Worm (Caenorhabditis elegans) whole organism, young adult: ENCODE measurements around the gene Y97E10AR.8.
A peak's percentile ranks its signal among the peaks of the same experiment; 100 is the strongest.

ENCODE experiments used
- B0019.2 ChIP-seq: fragments of 200-800 bp; sonication (Bioruptor generic); conservative IDR thresholded peaks from 2 replicates; pipeline ENCODE4 v1.3.6; 2022; ENCODE audit warnings: missing genetic modification reagents, missing genetic modification characterization, missing compliant biosample characterization
- C17E4.6 ChIP-seq: fragments of 200-800 bp; sonication (Bioruptor generic); IDR thresholded peaks from 2 replicates; pipeline ENCODE4 v1.3.6; 2022; ENCODE audit warnings: missing genetic modification reagents, missing genetic modification characterization, missing compliant biosample characterization
- D2030.7 ChIP-seq: fragments of 200-800 bp; sonication (Bioruptor generic); IDR thresholded peaks from 2 replicates; pipeline ENCODE4 v1.3.6; 2022; ENCODE audit warnings: missing genetic modification reagents, missing genetic modification characterization, missing compliant biosample characterization
- Y53F4B.3 ChIP-seq: fragments of 200-800 bp; sonication (Bioruptor generic); IDR thresholded peaks from 2 replicates; pipeline ENCODE4 v1.3.6; 2022; ENCODE audit warnings: missing genetic modification reagents, missing genetic modification characterization, missing compliant biosample characterization
- Y67H2A.10 ChIP-seq: fragments of 200-800 bp; sonication (Bioruptor generic); conservative IDR thresholded peaks from 2 replicates; pipeline ENCODE4 v1.3.6; 2022; ENCODE audit warnings: missing genetic modification reagents, missing genetic modification characterization, missing compliant biosample characterization
- Y95B8A.8 ChIP-seq: fragments of 200-800 bp; sonication (Bioruptor generic); IDR thresholded peaks from 2 replicates; pipeline ENCODE4 v1.3.6; 2022; ENCODE audit warnings: missing genetic modification reagents, missing genetic modification characterization, missing compliant biosample characterization
- aptf-2 ChIP-seq: fragments of 200-800 bp; sonication (Bioruptor generic); conservative IDR thresholded peaks from 2 replicates; pipeline ENCODE4 v1.3.6; 2022; ENCODE audit warnings: missing genetic modification reagents, missing genetic modification characterization, missing compliant biosample characterization
- athp-1 ChIP-seq: sonication (generic microtip); optimal IDR thresholded peaks from 2 replicates; lab custom pipeline; 2017; ENCODE audit warnings: mild to moderate bottlenecking, missing genetic modification characterization, missing compliant biosample characterization
- attf-3 ChIP-seq: fragments of 200-800 bp; sonication (Bioruptor generic); conservative IDR thresholded peaks from 2 replicates; pipeline ENCODE4 v1.3.6; 2022; ENCODE audit warnings: missing genetic modification reagents, missing genetic modification characterization, missing compliant biosample characterization
- cebp-1 ChIP-seq, 2 experiments: fragments of 200-800 bp in 1 of 2; sonication (Bioruptor generic) in 1 of 2; sonication (generic microtip) in 1 of 2; IDR thresholded peaks in 1 of 2; optimal IDR thresholded peaks in 1 of 2; 2 replicates each; pipeline versions ENCODE4 v1.3.6 to Lab custom; 2017 to 2022; ENCODE audit warnings: missing compliant biosample characterization in 2 of 2, missing genetic modification characterization in 2 of 2, mild to moderate bottlenecking in 1 of 2, missing genetic modification reagents in 1 of 2, moderate library complexity in 1 of 2
- ceh-27 ChIP-seq: fragments of 200-800 bp; sonication (Bioruptor generic); optimal IDR thresholded peaks from 2 replicates; lab custom pipeline; 2018; ENCODE audit warnings: mild to moderate bottlenecking, missing genetic modification characterization, moderate library complexity, missing compliant biosample characterization
- chd-7 ChIP-seq: sonication (generic microtip); optimal IDR thresholded peaks from 2 replicates; lab custom pipeline; 2016; ENCODE audit warnings: mild to moderate bottlenecking, missing genetic modification characterization, moderate library complexity, missing compliant biosample characterization
- dpl-1 ChIP-seq: fragments of 150-350 bp; optimal IDR thresholded peaks from 2 replicates; lab custom pipeline; 2014; ENCODE audit warnings: missing biosample characterization, missing genetic modification reagents, missing genetic modification characterization
- egrh-3 ChIP-seq: fragments of 200-800 bp; sonication (Bioruptor generic); IDR thresholded peaks from 2 replicates; pipeline ENCODE4 v1.3.6; 2022; ENCODE audit warnings: missing genetic modification reagents, missing genetic modification characterization, missing compliant biosample characterization
- gei-17 ChIP-seq: fragments of 200-800 bp; sonication (Bioruptor generic); optimal IDR thresholded peaks from 2 replicates; lab custom pipeline; 2018; ENCODE audit warnings: mild to moderate bottlenecking, missing genetic modification characterization, missing compliant biosample characterization
- hmg-1.2 ChIP-seq: fragments of 200-800 bp; sonication (Bioruptor generic); IDR thresholded peaks from 2 replicates; pipeline ENCODE4 v1.3.6; 2022; ENCODE audit warnings: missing genetic modification reagents, missing genetic modification characterization, missing compliant biosample characterization
- hmg-20 ChIP-seq: fragments of 200-800 bp; sonication (Bioruptor generic); IDR thresholded peaks from 2 replicates; pipeline ENCODE4 v1.3.6; 2022; ENCODE audit warnings: missing genetic modification reagents, missing genetic modification characterization, missing compliant biosample characterization
- hsf-1 ChIP-seq: fragments of 200-800 bp; sonication (Bioruptor generic); IDR thresholded peaks from 2 replicates; pipeline ENCODE4 v1.3.6; 2022; ENCODE audit warnings: missing genetic modification reagents, missing genetic modification characterization, missing compliant biosample characterization
- lag-1 ChIP-seq: fragments of 200-800 bp; sonication (Bioruptor generic); IDR thresholded peaks from 2 replicates; pipeline ENCODE4 v1.3.6; 2022; ENCODE audit warnings: missing genetic modification reagents, missing genetic modification characterization, missing compliant biosample characterization
- let-526 ChIP-seq: fragments of 200-800 bp; sonication (Bioruptor generic); IDR thresholded peaks from 2 replicates; pipeline ENCODE4 v1.3.6; 2022; ENCODE audit warnings: missing genetic modification reagents, missing genetic modification characterization, missing compliant biosample characterization
- lin-26 ChIP-seq: fragments of 200-800 bp; sonication (Bioruptor generic); IDR thresholded peaks from 2 replicates; pipeline ENCODE4 v1.3.6; 2022; ENCODE audit warnings: missing genetic modification reagents, missing genetic modification characterization, missing compliant biosample characterization
- lin-35 ChIP-seq, 3 experiments: fragments of 150-350 bp in 2 of 3; sonication (generic microtip) in 1 of 3; optimal IDR thresholded peaks; 2 replicates each; lab custom pipeline; 2014 to 2018; ENCODE audit warnings: missing biosample characterization in 3 of 3, missing genetic modification characterization in 3 of 3, missing genetic modification reagents in 3 of 3
- lin-40 ChIP-seq: sonication (generic microtip); optimal IDR thresholded peaks from 2 replicates; lab custom pipeline; 2016; ENCODE audit warnings: missing genetic modification characterization, mild to moderate bottlenecking, missing compliant biosample characterization, missing genotype, missing genetic modification reagents
- lin-54 ChIP-seq: fragments of 200-800 bp; sonication (Bioruptor generic); optimal IDR thresholded peaks from 2 replicates; lab custom pipeline; 2018; ENCODE audit warnings: mild to moderate bottlenecking, missing genetic modification characterization, missing compliant biosample characterization
- lsl-1 ChIP-seq: fragments of 200-800 bp; sonication (Bioruptor generic); optimal IDR thresholded peaks from 2 replicates; lab custom pipeline; 2018; ENCODE audit warnings: mild to moderate bottlenecking, missing genetic modification characterization, moderate library complexity, missing compliant biosample characterization
- madf-10 ChIP-seq: sonication (generic microtip); optimal IDR thresholded peaks from 2 replicates; lab custom pipeline; 2016; ENCODE audit warnings: mild to moderate bottlenecking, missing genetic modification characterization, missing compliant biosample characterization
- madf-8 ChIP-seq: fragments of 200-800 bp; sonication (Bioruptor generic); conservative IDR thresholded peaks from 2 replicates; pipeline ENCODE4 v1.3.6; 2022; ENCODE audit warnings: missing genetic modification reagents, missing genetic modification characterization, missing compliant biosample characterization
- mcd-1 ChIP-seq: fragments of 200-800 bp; sonication (Bioruptor generic); IDR thresholded peaks from 2 replicates; pipeline ENCODE4 v1.3.6; 2022; ENCODE audit warnings: missing genetic modification reagents, missing genetic modification characterization, missing compliant biosample characterization
- mel-28 ChIP-seq: sonication (generic microtip); optimal IDR thresholded peaks from 2 replicates; lab custom pipeline; 2016; ENCODE audit warnings: borderline replicate concordance, mild to moderate bottlenecking, missing genetic modification characterization, missing compliant biosample characterization
- nhr-90 ChIP-seq: sonication (generic microtip); optimal IDR thresholded peaks from 2 replicates; lab custom pipeline; 2016; ENCODE audit warnings: missing genotype, mild to moderate bottlenecking, missing genetic modification characterization, missing compliant biosample characterization
- pha-4 ChIP-seq: fragments of 150-350 bp; sonication (generic microtip); optimal IDR thresholded peaks from 2 replicates; lab custom pipeline; 2014; ENCODE audit warnings: missing biosample characterization, missing genetic modification reagents, missing genetic modification characterization
- rpc-1 ChIP-seq, 2 experiments: fragments of 150-350 bp in 1 of 2; sonication (generic microtip) in 1 of 2; optimal IDR thresholded peaks; 2 replicates each; lab custom pipeline; 2014 to 2018; ENCODE audit warnings: missing biosample characterization in 1 of 2, missing genetic modification characterization in 1 of 2, missing genetic modification reagents in 1 of 2, missing genotype in 1 of 2
- sea-2 ChIP-seq: fragments of 200-800 bp; sonication (Bioruptor generic); IDR thresholded peaks from 2 replicates; pipeline ENCODE4 v1.3.6; 2022; ENCODE audit warnings: missing genetic modification characterization, missing compliant biosample characterization
- snpc-1.1 ChIP-seq: sonication (generic microtip); optimal IDR thresholded peaks from 2 replicates; lab custom pipeline; 2017; ENCODE audit warnings: missing genetic modification characterization, mild to moderate bottlenecking, missing compliant biosample characterization, antibody characterized with exemption, moderate library complexity, missing genotype, missing genetic modification reagents; ENCODE audit not compliant: insufficient read depth
- snpc-1.3 ChIP-seq: sonication (generic microtip); optimal IDR thresholded peaks from 2 replicates; lab custom pipeline; 2017; ENCODE audit warnings: missing genetic modification characterization, mild to moderate bottlenecking, missing compliant biosample characterization, antibody characterized with exemption, moderate library complexity, missing genotype, missing genetic modification reagents; ENCODE audit not compliant: insufficient read depth
- somi-1 ChIP-seq: fragments of 200-800 bp; sonication (Bioruptor generic); optimal IDR thresholded peaks from 2 replicates; lab custom pipeline; 2018; ENCODE audit warnings: mild to moderate bottlenecking, missing genetic modification characterization, missing compliant biosample characterization
- tbp1 ChIP-seq: fragments of 200-800 bp; sonication (Bioruptor generic); optimal IDR thresholded peaks from 2 replicates; lab custom pipeline; 2018; ENCODE audit warnings: mild to moderate bottlenecking, missing genetic modification characterization, missing compliant biosample characterization
- tbx-9 ChIP-seq: sonication (generic microtip); optimal IDR thresholded peaks from 2 replicates; lab custom pipeline; 2016; ENCODE audit warnings: borderline replicate concordance, missing genetic modification characterization, inconsistent platforms, missing compliant biosample characterization
- tlf-1 ChIP-seq: fragments of 200-800 bp; sonication (Bioruptor generic); optimal IDR thresholded peaks from 2 replicates; lab custom pipeline; 2018; ENCODE audit warnings: mild to moderate bottlenecking, missing genetic modification characterization, missing compliant biosample characterization
- ztf-26 ChIP-seq: sonication (generic microtip); optimal IDR thresholded peaks from 2 replicates; lab custom pipeline; 2017; ENCODE audit warnings: missing genetic modification characterization, missing compliant biosample characterization

Gene Y97E10AR.8

DNA sequence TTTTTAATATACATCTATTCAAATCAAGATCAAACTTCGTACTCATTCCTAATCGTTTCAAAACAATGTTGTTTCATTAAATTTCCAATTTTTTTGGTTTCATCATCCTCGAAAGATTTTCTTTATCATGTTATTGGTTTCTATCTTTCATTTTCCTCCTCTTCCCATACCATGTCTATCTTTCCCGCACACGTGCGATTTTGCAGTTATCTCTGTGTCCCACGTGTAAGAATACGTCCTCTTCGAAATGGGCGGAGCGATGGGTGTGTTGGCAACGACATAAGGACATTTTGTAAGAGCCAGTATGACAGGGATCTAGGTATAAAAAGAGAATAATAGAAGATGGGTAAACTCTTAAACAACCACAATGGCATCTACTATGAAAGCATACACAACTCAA lies 21.2 kb downstream of the Y97E10AR.8 start, which contains the start of gene F43H9.4:
Gene F43H9.4, plus strand, starts transcription at position 366 of the 400 bp plus-strand sequence.
- no peak for TF ChIP-seq snpc-1.3 (tag; lab: Kevin White, UChicago)
- peak; percentile 20 for TF ChIP-seq lin-40 (tag; lab: Kevin White, UChicago)
- peak; percentile 9 for TF ChIP-seq ztf-26 (tag; lab: Kevin White, UChicago)
- TF ChIP-seq tlf-1 (GFP tag; lab: Kevin White, UChicago) = no peak
- TF ChIP-seq let-526 (GFP tag; lab: Robert Waterston, UW) = no peak
- TF ChIP-seq athp-1 (tag; lab: Kevin White, UChicago) = no peak
- TF ChIP-seq somi-1 (GFP tag; lab: Kevin White, UChicago) = peak; percentile 71
- no peak for TF ChIP-seq cebp-1 (GFP tag; IDR thresholded peaks at IDR 0.05; lab: Robert Waterston, UW)
- TF ChIP-seq cebp-1 (tag; optimal IDR thresholded peaks at IDR 0.05; lab: Kevin White, UChicago) = peak; percentile 55
- TF ChIP-seq lin-26 (GFP tag; lab: Robert Waterston, UW) = peak; percentile 11; the same call in 1 of the 2 replicates
- no peak for TF ChIP-seq Y95B8A.8 (GFP tag; lab: Robert Waterston, UW)
- no peak for TF ChIP-seq hmg-20 (GFP tag; lab: Robert Waterston, UW)

DNA sequence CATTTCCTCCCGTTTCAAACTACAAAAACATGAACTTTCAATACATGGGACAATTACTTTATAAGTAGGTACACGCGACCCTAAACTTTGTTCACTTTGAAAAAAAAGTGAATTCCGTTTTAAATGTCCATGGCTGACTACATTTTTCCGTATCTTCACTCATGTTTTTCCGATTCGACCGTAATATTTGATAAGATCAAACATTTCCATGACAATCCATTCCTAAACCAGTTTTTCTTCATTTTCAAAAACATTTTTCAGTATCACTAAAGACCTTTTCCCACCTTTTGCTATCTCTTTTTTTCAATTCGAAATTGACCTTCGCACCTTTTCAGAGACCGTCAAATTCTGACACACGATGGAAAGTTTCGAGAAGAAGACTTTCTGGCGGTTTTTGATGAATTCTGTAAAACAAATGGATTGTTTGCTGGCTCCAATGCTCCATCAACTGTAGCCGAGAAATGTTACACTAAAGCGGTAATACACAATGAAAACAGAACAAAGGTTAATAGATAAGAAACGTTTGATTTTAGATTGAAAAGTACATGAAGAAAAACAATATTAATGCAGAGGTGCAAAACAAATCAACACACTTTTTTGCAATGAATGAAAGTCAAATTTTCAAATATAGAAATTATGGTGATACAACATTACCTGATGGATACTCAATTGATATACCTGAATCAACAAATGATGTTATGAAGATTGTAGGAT lies 22.5 kb downstream of the Y97E10AR.8 start:
- TF ChIP-seq C17E4.6 (GFP tag; lab: Robert Waterston, UW) (no peak), egrh-3 (GFP tag; lab: Robert Waterston, UW) (no peak), madf-8 (GFP tag; lab: Robert Waterston, UW) (no peak), aptf-2 (GFP tag; lab: Robert Waterston, UW) (no peak), tbx-9 (no peak), hmg-20 (GFP tag; lab: Robert Waterston, UW) (no peak), nhr-90 (no peak), B0019.2 (GFP tag; lab: Robert Waterston, UW) (no peak), Y53F4B.3 (GFP tag; lab: Robert Waterston, UW) (no peak)

DNA sequence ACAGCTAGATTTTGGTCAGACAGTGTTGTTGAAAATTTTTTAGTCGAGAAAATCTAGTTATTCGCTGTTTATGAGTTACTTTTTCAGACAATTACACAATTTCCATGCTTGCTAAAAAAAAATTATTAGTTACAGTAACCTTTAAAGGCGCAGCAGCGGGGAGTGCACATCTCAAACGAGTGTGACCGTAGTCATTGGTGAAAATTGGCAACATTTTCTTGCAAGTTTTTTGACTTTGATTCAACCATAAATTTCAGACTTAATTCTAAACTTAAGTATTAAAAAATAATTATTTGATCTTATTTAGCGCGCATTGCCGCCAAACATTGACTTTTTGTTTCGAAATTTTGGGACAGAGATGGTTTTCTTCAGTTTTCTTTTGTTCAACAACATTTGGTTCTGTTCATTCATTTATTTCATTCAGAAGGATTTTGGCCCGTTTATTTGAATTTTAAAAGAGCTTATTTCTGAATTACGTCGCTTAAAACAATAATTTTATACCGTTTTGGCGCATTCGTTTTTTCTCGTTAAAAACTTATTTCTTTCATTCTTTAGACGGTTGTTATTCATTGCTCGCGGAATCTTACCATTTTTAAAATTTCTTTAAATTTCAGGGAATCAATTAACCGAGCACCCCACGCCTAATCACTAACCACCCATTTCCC lies 23.9 kb downstream of the Y97E10AR.8 start, which contains the start of gene oma-2:
Gene oma-2, plus strand, starts transcription at position 615 of the 665 bp plus-strand sequence.
- TF ChIP-seq tbp1 (GFP tag; lab: Kevin White, UChicago) = peak; percentile 28
- no peak for TF ChIP-seq chd-7 (tag; lab: Kevin White, UChicago)
- TF ChIP-seq lin-35 (GFP tag; optimal IDR thresholded peaks at IDR 0.05; lab: Kevin White, UChicago) = no peak
- no peak for TF ChIP-seq Y67H2A.10
- no peak for TF ChIP-seq rpc-1 (optimal IDR thresholded peaks at IDR 0.05; lab: Kevin White, UChicago)
- TF ChIP-seq rpc-1 (tag; optimal IDR thresholded peaks at IDR 0.05; lab: Kevin White, UChicago) = no peak
- TF ChIP-seq madf-10 (tag; lab: Kevin White, UChicago) = no peak
- TF ChIP-seq lin-40 (tag; lab: Kevin White, UChicago) = no peak
- peak; percentile 58 for TF ChIP-seq lin-54
- no peak for TF ChIP-seq gei-17 (GFP tag; lab: Kevin White, UChicago)
- peak; percentile 99 for TF ChIP-seq lsl-1 (GFP tag; lab: Kevin White, UChicago)
- peak; percentile 45 for TF ChIP-seq tlf-1 (GFP tag; lab: Kevin White, UChicago)
- TF ChIP-seq ztf-26 (tag; lab: Kevin White, UChicago) = no peak
- no peak for TF ChIP-seq sea-2 (GFP tag; lab: Robert Waterston, UW)
- TF ChIP-seq dpl-1 (GFP tag; lab: Kevin White, UChicago) = peak; percentile 36
- TF ChIP-seq hsf-1 (GFP tag; lab: Robert Waterston, UW) = peak; percentile 90
- peak; percentile 47; the same call in 1 of the 2 replicates for TF ChIP-seq mcd-1 (GFP tag; lab: Robert Waterston, UW)
- TF ChIP-seq mel-28 (tag; lab: Kevin White, UChicago) = no peak
- peak; percentile 89 for TF ChIP-seq D2030.7
- 0 out of 2 replicates have a peak, but pooled peaks have one; percentile 21 for TF ChIP-seq attf-3 (GFP tag; lab: Robert Waterston, UW)
- no peak for TF ChIP-seq nhr-90
- TF ChIP-seq hmg-1.2 (GFP tag; lab: Robert Waterston, UW) = peak; percentile 45
- no peak for TF ChIP-seq tbx-9
- TF ChIP-seq lag-1 = no peak
- TF ChIP-seq ceh-27 (GFP tag; lab: Kevin White, UChicago) = no peak
- no peak for TF ChIP-seq pha-4 (tag; lab: Kevin White, UChicago)
- peak; percentile 23 for TF ChIP-seq snpc-1.1 (tag; lab: Kevin White, UChicago)
